Fruit fly (Drosophila melanogaster) S2 (cell line): ENCODE results near the gene Sfp96F.

Experiments used
- CG8478 ChIP-seq: fragments of >200 bp; optimal IDR thresholded peaks from 2 replicates; lab custom pipeline; 2018
- CTCF ChIP-seq, 2 experiments: fragments of >200 bp; optimal IDR thresholded peaks; 2 replicates each; lab custom pipeline; 2018

dm6 chr3R:25787198-25787597 lies 42.8 kb downstream of the Sfp96F start, which contains the start of gene CG4960:
- TF ChIP-seq CTCF (optimal IDR thresholded peaks at IDR 0.05; lab: Kevin White, UChicago), result no peak
- TF ChIP-seq CG8478 (lab: Kevin White, UChicago), result no peak
